Fruit fly (Drosophila melanogaster): ENCODE data around the gene CG13458.

The CG13458 gene

DNA sequence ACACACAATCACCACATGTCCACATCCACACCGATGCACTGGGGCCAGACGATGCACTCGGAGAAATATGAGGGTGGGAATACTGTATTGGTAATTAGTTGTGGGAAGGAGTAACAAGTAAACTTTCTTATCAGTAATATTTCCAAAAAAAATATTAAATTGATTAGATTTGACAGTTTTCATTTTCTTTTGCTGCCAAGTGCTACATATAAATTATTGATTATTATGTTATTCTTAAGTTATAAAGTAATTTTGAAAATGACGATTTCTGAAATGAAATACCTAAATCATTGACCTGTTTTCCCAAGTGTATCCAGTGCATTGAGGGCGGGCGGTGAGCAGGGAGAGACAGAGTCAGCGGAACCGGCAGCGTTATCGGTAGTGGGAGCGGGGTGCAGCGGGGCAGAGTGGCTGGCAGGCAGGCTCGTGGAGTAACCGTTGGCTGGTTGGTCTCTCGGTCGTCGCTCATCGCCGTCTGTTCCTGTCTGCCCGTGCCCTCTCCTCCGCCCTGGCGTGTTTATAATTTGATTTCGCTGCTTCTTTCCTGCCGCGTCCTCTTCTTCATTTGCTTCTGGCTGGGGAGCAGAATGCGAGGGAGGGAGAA is 5.5 kb upstream of the CG13458 start (continued):
- TF ChIP-seq bbx (GFP tag; IDR thresholded peaks at IDR 0.05; ENCODE audit: partially characterized antibody) (no peak), tgo (GFP tag; IDR thresholded peaks at IDR 0.05) (peak; percentile 33; the same call in 1 of the 3 replicates), CG17568 (GFP tag; optimal IDR thresholded peaks at IDR 0.05) (no peak), aop (GFP tag; IDR thresholded peaks at IDR 0.05) (no peak), CG33557 (GFP tag; optimal IDR thresholded peaks at IDR 0.05) (peak; percentile 70), dpn (GFP tag; optimal IDR thresholded peaks at IDR 0.05) (peak in 1 of 2 experiments; percentile 9), CG16815 (GFP tag; optimal IDR thresholded peaks at IDR 0.05) (peak; percentile 59), CG10366 (GFP tag; IDR thresholded peaks at IDR 0.05) (peak; percentile 9; the same call in 1 of the 2 replicates), CG4328 (GFP tag; optimal IDR thresholded peaks at IDR 0.05) (peak; percentile 9), Mad (GFP tag; optimal IDR thresholded peaks at IDR 0.05) (no peak), Elba2 (GFP tag; optimal IDR thresholded peaks at IDR 0.05) (no peak), az2 (GFP tag; optimal IDR thresholded peaks at IDR 0.05) (peak; percentile 39), CG15696 (tag; optimal IDR thresholded peaks at IDR 0.05) (peak; percentile 53), CG13424 (tag; optimal IDR thresholded peaks at IDR 0.05) (peak; percentile 58), CG30403 (GFP tag; optimal IDR thresholded peaks at IDR 0.05) (peak; percentile 55), cas (GFP tag; IDR thresholded peaks at IDR 0.05) (no peak), ci (GFP tag; IDR thresholded peaks at IDR 0.05) (peak; percentile 36; the same call in 1 of the 3 replicates), gsb-n (tag; optimal IDR thresholded peaks at IDR 0.05) (peak; percentile 65), bsh (GFP tag; optimal IDR thresholded peaks at IDR 0.05) (peak; percentile 60 to 92), dimm (GFP tag; IDR thresholded peaks at IDR 0.05) (0 out of 2 replicates have a peak, but pooled peaks have one; percentile 24), ewg (GFP tag; optimal IDR thresholded peaks at IDR 0.05) (peak; percentile 44), CG6765 (GFP tag; optimal IDR thresholded peaks at IDR 0.05) (no peak), CG30020 (tag; optimal IDR thresholded peaks at IDR 0.05) (peak; percentile 13), ato (GFP tag; IDR thresholded peaks at IDR 0.05; ENCODE audit: partially characterized antibody) (no peak), lbe (GFP tag; optimal IDR thresholded peaks at IDR 0.05) (peak; percentile 86), org-1 (GFP tag; optimal IDR thresholded peaks at IDR 0.05) (peak; percentile 46), Meics (GFP tag; optimal IDR thresholded peaks at IDR 0.05) (peak; percentile 35), CG6689 (GFP tag; IDR thresholded peaks at IDR 0.05) (peak; percentile 31; the same call in 1 of the 2 replicates), Max (GFP tag; optimal IDR thresholded peaks at IDR 0.05) (peak; percentile 14), CG10654 (GFP tag; optimal IDR thresholded peaks at IDR 0.05) (peak; percentile 9), HLH4C (GFP tag; IDR thresholded peaks at IDR 0.05; ENCODE audit: partially characterized antibody) (no peak), ERR (GFP tag; optimal IDR thresholded peaks at IDR 0.05) (no peak), Side (GFP tag; optimal IDR thresholded peaks at IDR 0.05) (no peak), CoRest (tag; optimal IDR thresholded peaks at IDR 0.05) (peak; percentile 60), ttk (GFP tag; IDR thresholded peaks at IDR 0.05) (no peak), fd96Cb (tag; optimal IDR thresholded peaks at IDR 0.05) (peak; percentile 65), Asciz (GFP tag; optimal IDR thresholded peaks at IDR 0.05) (peak; percentile 52), CG9215 (GFP tag; IDR thresholded peaks at IDR 0.05) (0 out of 2 replicates have a peak, but pooled peaks have one; percentile 26), CG2199 (GFP tag; IDR thresholded peaks at IDR 0.05) (no peak), CG8388 (GFP tag; optimal IDR thresholded peaks at IDR 0.05) (peak; percentile 69), E2f2 (GFP tag; IDR thresholded peaks at IDR 0.05) (no peak), Dfd (GFP tag; optimal IDR thresholded peaks at IDR 0.05) (no peak), Dek (tag; optimal IDR thresholded peaks at IDR 0.05) (no peak), gem (tag; optimal IDR thresholded peaks at IDR 0.05) (peak; percentile 79), CG10431 (GFP tag; optimal IDR thresholded peaks at IDR 0.05) (no peak), CG11085 (GFP tag; IDR thresholded peaks at IDR 0.05) (no peak), Bdp1 (GFP tag; optimal IDR thresholded peaks at IDR 0.05) (no peak), kni (GFP tag; optimal IDR thresholded peaks at IDR 0.05) (peak; percentile 13), CG18619 (GFP tag; optimal IDR thresholded peaks at IDR 0.05) (peak; percentile 20)

All from whole organism, embryonic.